Fruit fly (Drosophila melanogaster): ENCODE measurements around the gene CG1504.
"Not testable (repeated sequence)": the region's sequence is repeated elsewhere in the genome, so short reads cannot be mapped to it uniquely, and the experiment has no call there.

dm6 chrX:20258939-20259338 lies 71.2 kb downstream of the CG1504 start, which contains the start of gene CG42577:
- not testable (repeated sequence) for TF ChIP-seq tj (GFP tag; optimal IDR thresholded peaks at IDR 0.05); cic (GFP tag; optimal IDR thresholded peaks at IDR 0.05); bab1 (GFP tag; optimal IDR thresholded peaks at IDR 0.05); kay (GFP tag; ENCODE audit: borderline replicate concordance); CG33017 (tag; optimal IDR thresholded peaks at IDR 0.05); toe (GFP tag; optimal IDR thresholded peaks at IDR 0.05); ovo (GFP tag; optimal IDR thresholded peaks at IDR 0.05); CG12768 (GFP tag; optimal IDR thresholded peaks at IDR 0.05)
